Worm (Caenorhabditis elegans): Measurements from ENCODE around the gene pcp-5.

DNA sequence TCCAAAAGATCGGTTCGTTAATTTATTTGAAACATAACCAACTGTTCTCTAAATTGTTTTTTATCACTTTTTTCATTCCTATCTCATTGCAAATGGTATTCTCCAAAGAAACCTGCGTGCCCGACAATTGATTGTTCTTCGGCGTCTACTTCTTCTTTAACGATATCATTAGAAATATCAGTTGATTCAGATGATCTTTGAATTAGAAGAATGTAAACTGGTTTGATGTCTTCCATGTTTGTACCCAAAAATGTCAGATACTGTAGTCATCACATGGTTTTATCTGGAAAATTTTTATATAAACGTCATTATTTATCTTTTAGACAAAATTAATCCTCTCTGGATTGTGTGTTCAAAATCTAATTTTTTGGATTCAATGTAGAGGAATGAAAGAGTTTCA, 9.7 kb downstream of the pcp-5 start:
- TF ChIP-seq ces-1 (GFP tag; optimal IDR thresholded peaks at IDR 0.05) (no peak), snpc-4 (tag; optimal IDR thresholded peaks at IDR 0.05) (no peak), blmp-1 (tag; optimal IDR thresholded peaks at IDR 0.05) (no peak), unc-62 (GFP tag; optimal IDR thresholded peaks at IDR 0.05) (no peak), unc-39 (tag; optimal IDR thresholded peaks at IDR 0.05) (no peak), mab-5 (tag; optimal IDR thresholded peaks at IDR 0.05) (no peak)
